Fruit fly (Drosophila melanogaster): ENCODE data around the gene CG33278.

DNA sequence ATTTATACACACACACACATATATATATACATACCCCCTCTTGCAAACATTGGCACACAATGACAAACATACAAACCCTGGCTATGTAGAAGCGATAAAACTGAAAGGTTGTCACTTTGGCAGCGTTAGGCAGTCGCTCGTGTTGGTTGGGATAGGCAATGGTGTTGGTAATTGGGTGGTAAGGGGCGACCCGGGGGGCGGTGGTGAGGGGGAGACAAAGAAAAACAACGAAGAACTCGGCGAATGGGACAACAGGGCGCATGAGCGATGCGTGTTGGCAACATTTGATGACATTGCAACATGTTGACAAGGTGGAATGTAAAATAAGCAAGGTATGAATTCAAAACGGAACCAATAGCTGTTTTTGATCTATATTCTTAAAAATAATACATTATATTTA, 28.1 kb upstream of the CG33278 start:
- no peak for TF ChIP-seq CG34406 (GFP tag; optimal IDR thresholded peaks at IDR 0.05)
- no peak for TF ChIP-seq acj6 (GFP tag; optimal IDR thresholded peaks at IDR 0.05)
- TF ChIP-seq Gug (GFP tag; IDR thresholded peaks at IDR 0.05), result no peak
- no peak for TF ChIP-seq Sox102F (GFP tag; optimal IDR thresholded peaks at IDR 0.05)
- TF ChIP-seq CG1621 (tag; optimal IDR thresholded peaks at IDR 0.05), result no peak
- TF ChIP-seq CG8319 (GFP tag; optimal IDR thresholded peaks at IDR 0.05), result no peak

Data from whole organism, prepupa.